Worm (Caenorhabditis elegans): Measurements from ENCODE around the gene C04B4.6.
"Not testable (repeated sequence)": the region's sequence is repeated elsewhere in the genome, so short reads cannot be mapped to it uniquely, and the experiment has no call there.

C04B4.6 gene

ce11 chrX:12275577-12275976 lies at the start of gene C04B4.6:
Gene C04B4.6 (minus strand): TSS chrX:12275677.
- TF ChIP-seq W03F9.2 (tag; optimal IDR thresholded peaks at IDR 0.05) (no peak), him-1 (tag; optimal IDR thresholded peaks at IDR 0.05) (no peak), dao-5 (tag; optimal IDR thresholded peaks at IDR 0.05) (no peak)

- no peak for TF ChIP-seq dao-5 (tag; optimal IDR thresholded peaks at IDR 0.05)
- no peak for TF ChIP-seq W03F9.2 (tag; optimal IDR thresholded peaks at IDR 0.05)
- TF ChIP-seq him-1 (tag; optimal IDR thresholded peaks at IDR 0.05): no peak
Measured at ce11 chrX:12323439-12323838, 48.0 kb upstream of the C04B4.6 start, which contains the start of gene srd-40. Gene srd-40 (plus strand): TSS chrX:12323739.

ce11 chrX:12321357-12321756 lies 45.9 kb upstream of the C04B4.6 start, which contains the start of gene F17A2.13:
Gene F17A2.13 (plus strand): TSS chrX:12321657.
- TF ChIP-seq him-1 (tag; optimal IDR thresholded peaks at IDR 0.05): no peak
- TF ChIP-seq W03F9.2 (tag; optimal IDR thresholded peaks at IDR 0.05): no peak
- no peak for TF ChIP-seq dao-5 (tag; optimal IDR thresholded peaks at IDR 0.05)

ce11 chrX:12320737-12321136 lies 45.3 kb upstream of the C04B4.6 start, which contains the start of gene ceh-40:
Gene ceh-40 (minus strand): TSS chrX:12320777.
- TF ChIP-seq him-1 (tag; optimal IDR thresholded peaks at IDR 0.05): no peak
- no peak for TF ChIP-seq W03F9.2 (tag; optimal IDR thresholded peaks at IDR 0.05)
- no peak for TF ChIP-seq dao-5 (tag; optimal IDR thresholded peaks at IDR 0.05)

ce11 chrX:12317560-12317959 lies 42.1 kb upstream of the C04B4.6 start:
- TF ChIP-seq him-1 (tag; optimal IDR thresholded peaks at IDR 0.05) (no peak), W03F9.2 (tag; optimal IDR thresholded peaks at IDR 0.05) (no peak), dao-5 (tag; optimal IDR thresholded peaks at IDR 0.05) (no peak)

- TF ChIP-seq him-1 (tag; optimal IDR thresholded peaks at IDR 0.05): no peak
Measured at ce11 chrX:12315268-12315667, 39.8 kb upstream of the C04B4.6 start, which contains the start of gene xtr-2. Gene xtr-2 (plus strand): TSS chrX:12315568.

- no peak for TF ChIP-seq dao-5 (tag; optimal IDR thresholded peaks at IDR 0.05)
Measured at ce11 chrX:12314395-12314794, 38.9 kb upstream of the C04B4.6 start.

- TF ChIP-seq dao-5 (tag; optimal IDR thresholded peaks at IDR 0.05) (no peak), W03F9.2 (tag; optimal IDR thresholded peaks at IDR 0.05) (no peak), him-1 (tag; optimal IDR thresholded peaks at IDR 0.05) (no peak)
Measured at ce11 chrX:12313779-12314178, 38.3 kb upstream of the C04B4.6 start.

ce11 chrX:12308045-12308499 lies 32.6 kb upstream of the C04B4.6 start, which contains the start of gene F17A2.16:
Gene F17A2.16 (plus strand): TSS chrX:12308449.
- TF ChIP-seq him-1, W03F9.2, dao-5 (tag; optimal IDR thresholded peaks at IDR 0.05): not testable (repeated sequence)

- no peak for TF ChIP-seq him-1 (tag; optimal IDR thresholded peaks at IDR 0.05)
- no peak for TF ChIP-seq dao-5 (tag; optimal IDR thresholded peaks at IDR 0.05)
- no peak for TF ChIP-seq W03F9.2 (tag; optimal IDR thresholded peaks at IDR 0.05)
Measured at ce11 chrX:12306565-12306964, 31.1 kb upstream of the C04B4.6 start, which contains the start of gene phf-32. Gene phf-32 (plus strand): TSS chrX:12306865.

ce11 chrX:12304231-12304630 lies 28.8 kb upstream of the C04B4.6 start:
- TF ChIP-seq W03F9.2 (tag; optimal IDR thresholded peaks at IDR 0.05) (no peak), him-1 (tag; optimal IDR thresholded peaks at IDR 0.05) (no peak), dao-5 (tag; optimal IDR thresholded peaks at IDR 0.05) (no peak)

ce11 chrX:12302755-12303154 lies 27.3 kb upstream of the C04B4.6 start, which contains the start of gene dot-1.3:
Gene dot-1.3 (minus strand): TSS chrX:12302855.
- not testable (repeated sequence) for TF ChIP-seq W03F9.2, dao-5, him-1 (tag; optimal IDR thresholded peaks at IDR 0.05)

- TF ChIP-seq dao-5 (tag; optimal IDR thresholded peaks at IDR 0.05) (no peak), W03F9.2 (tag; optimal IDR thresholded peaks at IDR 0.05) (no peak), him-1 (tag; optimal IDR thresholded peaks at IDR 0.05) (no peak)
Measured at ce11 chrX:12299834-12300233, 24.4 kb upstream of the C04B4.6 start, which contains the start of gene W06D11.5. Gene W06D11.5 (plus strand): TSS chrX:12300134.

- TF ChIP-seq dao-5 (tag; optimal IDR thresholded peaks at IDR 0.05) (no peak), him-1 (tag; optimal IDR thresholded peaks at IDR 0.05) (no peak), W03F9.2 (tag; optimal IDR thresholded peaks at IDR 0.05) (no peak)
Measured at ce11 chrX:12298324-12298723, 22.8 kb upstream of the C04B4.6 start, which contains the start of gene W06D11.3. Gene W06D11.3 (plus strand): TSS chrX:12298683.

- TF ChIP-seq dao-5 (tag; optimal IDR thresholded peaks at IDR 0.05): no peak
- TF ChIP-seq him-1 (tag; optimal IDR thresholded peaks at IDR 0.05): no peak
- no peak for TF ChIP-seq W03F9.2 (tag; optimal IDR thresholded peaks at IDR 0.05)
Measured at ce11 chrX:12296392-12296791, 20.9 kb upstream of the C04B4.6 start, which contains the start of gene W06D11.2. Gene W06D11.2 (minus strand): TSS chrX:12296730.
